Worm (Caenorhabditis elegans) whole organism, L3 larva: ENCODE results near the gene elo-4.
A peak's percentile ranks its signal among the peaks of the same experiment; 100 is the strongest.

ENCODE experiments used
- R02D3.7 ChIP-seq: fragments of 150-350 bp; optimal IDR thresholded peaks from 2 replicates; lab custom pipeline; 2014; ENCODE audit warnings: missing biosample characterization, missing genetic modification characterization
- ZK546.5 ChIP-seq: sonication (generic microtip); optimal IDR thresholded peaks from 2 replicates; lab custom pipeline; 2017; ENCODE audit warnings: missing biosample characterization, missing genetic modification characterization
- aly-2 ChIP-seq: fragments of 150-350 bp; optimal IDR thresholded peaks from 2 replicates; lab custom pipeline; 2014; ENCODE audit warnings: missing biosample characterization, missing genetic modification characterization
- ama-1 ChIP-seq: fragments of 150-350 bp; optimal IDR thresholded peaks from 2 replicates; lab custom pipeline; 2018
- ceh-82 ChIP-seq: fragments of 150-350 bp; optimal IDR thresholded peaks from 2 replicates; lab custom pipeline; 2014; ENCODE audit warnings: missing biosample characterization, missing genetic modification characterization
- daf-12 ChIP-seq: fragments of 150-350 bp; optimal IDR thresholded peaks from 2 replicates; lab custom pipeline; 2014; ENCODE audit warnings: missing biosample characterization, missing genetic modification reagents, missing genetic modification characterization
- egl-27 ChIP-seq: sonication (generic microtip); optimal IDR thresholded peaks from 4 replicates; lab custom pipeline; 2017; ENCODE audit warnings: missing biosample characterization, missing genetic modification reagents, missing genetic modification characterization
- elt-1 ChIP-seq: fragments of 150-350 bp; optimal IDR thresholded peaks from 2 replicates; lab custom pipeline; 2014; ENCODE audit warnings: missing biosample characterization, missing genetic modification characterization
- elt-2 ChIP-seq: sonication (generic microtip); optimal IDR thresholded peaks from 2 replicates; lab custom pipeline; 2016; ENCODE audit warnings: missing genetic modification reagents, mild to moderate bottlenecking, missing genetic modification characterization, missing compliant biosample characterization
- eor-1 ChIP-seq, 2 experiments: fragments of 150-350 bp; optimal IDR thresholded peaks; 2 replicates each; lab custom pipeline; 2014 to 2018; ENCODE audit warnings: missing biosample characterization in 2 of 2, missing genetic modification characterization in 2 of 2
- fos-1 ChIP-seq: fragments of 150-350 bp; optimal IDR thresholded peaks from 2 replicates; lab custom pipeline; 2014; ENCODE audit warnings: missing biosample characterization, missing genetic modification characterization
- hmg-11 ChIP-seq: sonication (generic microtip); optimal IDR thresholded peaks from 2 replicates; lab custom pipeline; 2016; ENCODE audit warnings: missing genetic modification characterization, missing compliant biosample characterization
- jun-1 ChIP-seq: fragments of 150-350 bp; optimal IDR thresholded peaks from 2 replicates; lab custom pipeline; 2014; ENCODE audit warnings: missing biosample characterization, missing genetic modification reagents, missing genetic modification characterization
- lin-15B ChIP-seq: fragments of 150-350 bp; optimal IDR thresholded peaks from 2 replicates; lab custom pipeline; 2014; ENCODE audit warnings: missing biosample characterization, missing genetic modification characterization
- lin-39 ChIP-seq: fragments of 150-350 bp; optimal IDR thresholded peaks from 2 replicates; lab custom pipeline; 2018; ENCODE audit warnings: missing biosample characterization, missing genetic modification reagents, missing genetic modification characterization
- lsy-12 ChIP-seq: sonication (generic microtip); optimal IDR thresholded peaks from 2 replicates; lab custom pipeline; 2016; ENCODE audit warnings: mild to moderate bottlenecking, missing genetic modification characterization, missing compliant biosample characterization
- mdl-1 ChIP-seq: fragments of 150-350 bp; optimal IDR thresholded peaks from 2 replicates; lab custom pipeline; 2014; ENCODE audit warnings: missing biosample characterization, missing genetic modification characterization
- mml-1 ChIP-seq: fragments of 150-350 bp; sonication (generic microtip); optimal IDR thresholded peaks from 3 replicates; lab custom pipeline; 2014; ENCODE audit warnings: missing biosample characterization, missing genetic modification characterization
- nfya-1 ChIP-seq: sonication (generic microtip); optimal IDR thresholded peaks from 2 replicates; lab custom pipeline; 2017; ENCODE audit warnings: missing genetic modification characterization, mild to moderate bottlenecking, missing compliant biosample characterization, antibody characterized with exemption, moderate library complexity; ENCODE audit not compliant: insufficient read depth
- nhr-11 ChIP-seq: fragments of 150-350 bp; optimal IDR thresholded peaks from 2 replicates; lab custom pipeline; 2014; ENCODE audit warnings: missing biosample characterization, missing genetic modification characterization
- nhr-12 ChIP-seq: fragments of 150-350 bp; optimal IDR thresholded peaks from 2 replicates; lab custom pipeline; 2014; ENCODE audit warnings: missing biosample characterization, missing genetic modification characterization
- nhr-23 ChIP-seq: fragments of 150-350 bp; optimal IDR thresholded peaks from 2 replicates; lab custom pipeline; 2014; ENCODE audit warnings: missing biosample characterization, missing genetic modification reagents, missing genetic modification characterization
- nhr-237 ChIP-seq: fragments of 150-350 bp; optimal IDR thresholded peaks from 2 replicates; lab custom pipeline; 2014; ENCODE audit warnings: missing biosample characterization, missing genetic modification characterization
- nhr-25 ChIP-seq: sonication (generic microtip); optimal IDR thresholded peaks from 2 replicates; lab custom pipeline; 2017; ENCODE audit warnings: missing biosample characterization, missing genetic modification characterization
- nhr-43 ChIP-seq: sonication (generic microtip); optimal IDR thresholded peaks from 2 replicates; lab custom pipeline; 2016; ENCODE audit warnings: mild to moderate bottlenecking, missing genetic modification characterization, missing compliant biosample characterization; ENCODE audit not compliant: poor library complexity, severe bottlenecking
- nhr-76 ChIP-seq: fragments of 150-350 bp; sonication (generic microtip); optimal IDR thresholded peaks from 5 replicates; lab custom pipeline; 2014; ENCODE audit warnings: missing biosample characterization, missing genetic modification characterization
- nhr-77 ChIP-seq: fragments of 150-350 bp; optimal IDR thresholded peaks from 2 replicates; lab custom pipeline; 2014; ENCODE audit warnings: missing biosample characterization, missing genetic modification characterization
- pha-4 ChIP-seq: fragments of 150-350 bp; optimal IDR thresholded peaks from 2 replicates; lab custom pipeline; 2014; ENCODE audit warnings: missing biosample characterization, missing genetic modification reagents, missing genetic modification characterization
- pqm-1 ChIP-seq: fragments of 150-350 bp; optimal IDR thresholded peaks from 2 replicates; lab custom pipeline; 2017; ENCODE audit warnings: missing biosample characterization, missing genetic modification characterization, inconsistent platforms
- sea-2 ChIP-seq: fragments of 150-350 bp; sonication (generic microtip); optimal IDR thresholded peaks from 4 replicates; lab custom pipeline; 2014; ENCODE audit warnings: missing biosample characterization, missing genetic modification reagents, missing genetic modification characterization
- snpc-4 ChIP-seq: fragments of 150-350 bp; optimal IDR thresholded peaks from 2 replicates; lab custom pipeline; 2014; ENCODE audit warnings: missing biosample characterization, missing genetic modification characterization
- tbx-2 ChIP-seq: sonication (generic microtip); optimal IDR thresholded peaks from 2 replicates; lab custom pipeline; 2016; ENCODE audit warnings: mild to moderate bottlenecking, missing genetic modification characterization, missing compliant biosample characterization
- unc-62 ChIP-seq: fragments of 150-350 bp; sonication (generic microtip); optimal IDR thresholded peaks from 4 replicates; lab custom pipeline; 2014; ENCODE audit warnings: missing biosample characterization, missing genetic modification reagents, missing genetic modification characterization
- ztf-11 ChIP-seq: fragments of 150-350 bp; optimal IDR thresholded peaks from 2 replicates; lab custom pipeline; 2014; ENCODE audit warnings: missing biosample characterization, missing genetic modification characterization
- ztf-4 ChIP-seq: fragments of 150-350 bp; optimal IDR thresholded peaks from 2 replicates; lab custom pipeline; 2014; ENCODE audit warnings: missing biosample characterization, missing genetic modification characterization

Gene elo-4

ce11 chrIII:9328732-9329131 lies 5.3 kb downstream of the elo-4 start:
- TF ChIP-seq ceh-82 = no peak
- no peak for TF ChIP-seq egl-27 (tag; lab: Kevin White, UChicago)
- TF ChIP-seq tbx-2 (tag; lab: Kevin White, UChicago) = no peak
- no peak for TF ChIP-seq nhr-12 (tag; lab: Kevin White, UChicago)
- TF ChIP-seq lsy-12 (tag; lab: Kevin White, UChicago) = no peak
- TF ChIP-seq nhr-43 (tag; lab: Kevin White, UChicago) = no peak
- TF ChIP-seq ztf-4 = no peak
- no peak for TF ChIP-seq ZK546.5 (tag; lab: Kevin White, UChicago)
- TF ChIP-seq aly-2 (tag; lab: Kevin White, UChicago) = no peak
- no peak for TF ChIP-seq snpc-4 (tag; lab: Kevin White, UChicago)
- no peak for TF ChIP-seq R02D3.7 (tag; lab: Kevin White, UChicago)
- TF ChIP-seq mdl-1 (tag; lab: Kevin White, UChicago) = no peak
- no peak for TF ChIP-seq lin-39 (tag; lab: Kevin White, UChicago)

- no peak for TF ChIP-seq tbx-2 (tag; lab: Kevin White, UChicago)
- TF ChIP-seq hmg-11 (tag; lab: Kevin White, UChicago) = no peak
- no peak for TF ChIP-seq pha-4 (tag; lab: Kevin White, UChicago)
- no peak for TF ChIP-seq elt-1 (tag; lab: Kevin White, UChicago)
- TF ChIP-seq eor-1 (tag; optimal IDR thresholded peaks at IDR 0.05; lab: Kevin White, UChicago) = no peak
- TF ChIP-seq nhr-237 = no peak
- TF ChIP-seq nhr-77 = no peak
- no peak for TF ChIP-seq mml-1 (tag; lab: Kevin White, UChicago)
- TF ChIP-seq fos-1 (tag; lab: Kevin White, UChicago) = no peak
- no peak for TF ChIP-seq nhr-11 (tag; lab: Kevin White, UChicago)
- TF ChIP-seq lin-39 (tag; lab: Kevin White, UChicago) = no peak
- no peak for TF ChIP-seq ztf-11
Measured at ce11 chrIII:9327910-9328309, 6.2 kb downstream of the elo-4 start.

- TF ChIP-seq pqm-1 (peak; percentile 99), ztf-11 (no peak), jun-1 (tag; lab: Kevin White, UChicago) (peak; percentile 47), pha-4 (tag; lab: Kevin White, UChicago) (peak; percentile 42), elt-2 (tag; lab: Kevin White, UChicago) (peak; percentile 99), nfya-1 (no peak)
- TF ChIP-seq, all 47 proteins: peak for 4
Measured at ce11 chrIII:9326528-9326927, 7.5 kb downstream of the elo-4 start.

- no peak for TF ChIP-seq nhr-76 (tag; lab: Kevin White, UChicago)
- no peak for TF ChIP-seq daf-12 (tag; lab: Kevin White, UChicago)
- TF ChIP-seq nhr-23 = no peak
- no peak for TF ChIP-seq ama-1
- peak; percentile 34 for TF ChIP-seq elt-2 (tag; lab: Kevin White, UChicago)
Measured at ce11 chrIII:9324724-9325123, 9.3 kb downstream of the elo-4 start, which contains the start of gene C40H1.7. C40H1.7 (plus strand) TSS chrIII:9325024.

- TF ChIP-seq ZK546.5 (tag; lab: Kevin White, UChicago) (no peak), nhr-77 (no peak), nhr-25 (no peak), ztf-11 (no peak), sea-2 (GFP tag; lab: Kevin White, UChicago) (no peak), mml-1 (tag; lab: Kevin White, UChicago) (no peak), lin-15B (tag; lab: Kevin White, UChicago) (no peak), nhr-43 (tag; lab: Kevin White, UChicago) (no peak), unc-62 (GFP tag; lab: Kevin White, UChicago) (no peak), snpc-4 (tag; lab: Kevin White, UChicago) (no peak), fos-1 (tag; lab: Kevin White, UChicago) (no peak), jun-1 (tag; lab: Kevin White, UChicago) (no peak)
- TF ChIP-seq, all 47 proteins: peak for 0
Measured at ce11 chrIII:9322010-9322409, 12.1 kb downstream of the elo-4 start, which contains the start of gene cpb-1. cpb-1 (plus strand) TSS chrIII:9322310.
